Fruit fly (Drosophila melanogaster) whole organism, embryonic: ENCODE measurements around the gene kibra.

ENCODE experiments used
- B-H1 ChIP-seq: fragments of 200-800 bp; sonication (Bioruptor generic); IDR thresholded peaks from 3 replicates; pipeline ENCODE4 v1.3.6; 2022; ENCODE audit warnings: missing biosample characterization, missing genetic modification characterization
- CG10209 ChIP-seq: fragments of 200-800 bp; sonication (Bioruptor generic); optimal IDR thresholded peaks from 3 replicates; lab custom pipeline; 2017; ENCODE audit warnings: missing biosample characterization, mild to moderate bottlenecking, missing genetic modification characterization, missing genetic modification reagents
- CG11093 ChIP-seq: fragments of 200-800 bp; sonication (Bioruptor generic); IDR thresholded peaks from 3 replicates; pipeline ENCODE4 v1.3.6; 2022; ENCODE audit warnings: missing biosample characterization, missing genetic modification characterization
- CG12236 ChIP-seq: fragments of 200-800 bp; sonication (Bioruptor generic); optimal IDR thresholded peaks from 2 replicates; lab custom pipeline; 2016; ENCODE audit warnings: missing biosample characterization, missing genetic modification characterization
- CG13894 ChIP-seq: fragments of 200-800 bp; sonication (Bioruptor generic); optimal IDR thresholded peaks from 3 replicates; lab custom pipeline; 2018; ENCODE audit warnings: missing biosample characterization, mild to moderate bottlenecking, missing genetic modification characterization, moderate library complexity
- CG15073 ChIP-seq: fragments of 200-800 bp; sonication (Bioruptor generic); optimal IDR thresholded peaks from 2 replicates; lab custom pipeline; 2016; ENCODE audit warnings: missing biosample characterization, missing genetic modification characterization
- CG17385 ChIP-seq: fragments of 200-800 bp; sonication (Bioruptor generic); optimal IDR thresholded peaks from 3 replicates; lab custom pipeline; 2018; ENCODE audit warnings: missing biosample characterization, mild to moderate bottlenecking, missing genetic modification characterization
- CG2199 ChIP-seq: fragments of 200-800 bp; sonication (Bioruptor generic); IDR thresholded peaks from 3 replicates; pipeline ENCODE4 v1.3.6; 2022; ENCODE audit warnings: missing biosample characterization, missing genetic modification characterization
- CG34376 ChIP-seq: fragments of 200-800 bp; sonication (Bioruptor generic); optimal IDR thresholded peaks from 2 replicates; lab custom pipeline; 2018; ENCODE audit warnings: missing biosample characterization, mild to moderate bottlenecking, missing genetic modification characterization
- CG42726 ChIP-seq: fragments of 200-800 bp; sonication (Bioruptor generic); IDR thresholded peaks from 2 replicates; pipeline ENCODE4 v1.3.6; 2022; ENCODE audit warnings: missing biosample characterization, missing genetic modification characterization; ENCODE audit not compliant: partially characterized antibody
- CG6689 ChIP-seq: fragments of 200-800 bp; sonication (Bioruptor generic); IDR thresholded peaks from 2 replicates; pipeline ENCODE4 v1.3.6; 2022; ENCODE audit warnings: missing biosample characterization, missing genetic modification characterization
- CG6791 ChIP-seq: fragments of 200-800 bp; sonication (Bioruptor generic); IDR thresholded peaks from 3 replicates; pipeline ENCODE4 v1.3.6; 2022; ENCODE audit warnings: missing biosample characterization, missing genetic modification characterization; ENCODE audit not compliant: partially characterized antibody
- CG8359 ChIP-seq: fragments of 200-800 bp; sonication (Bioruptor generic); optimal IDR thresholded peaks from 2 replicates; lab custom pipeline; 2017; ENCODE audit warnings: missing biosample characterization, mild to moderate bottlenecking, missing genetic modification characterization, borderline replicate concordance
- CG8924 ChIP-seq: fragments of 200-800 bp; optimal IDR thresholded peaks from 3 replicates; lab custom pipeline; 2019; ENCODE audit warnings: missing biosample characterization, mild to moderate bottlenecking, missing genetic modification characterization, moderate library complexity
- CG9727 ChIP-seq: fragments of 200-800 bp; sonication (Bioruptor generic); optimal IDR thresholded peaks from 3 replicates; lab custom pipeline; 2017; ENCODE audit warnings: missing biosample characterization, mild to moderate bottlenecking, missing genetic modification characterization
- E2f1 ChIP-seq: fragments of 200-800 bp; sonication (Bioruptor generic); IDR thresholded peaks from 2 replicates; pipeline ENCODE4 v1.3.6; 2022; ENCODE audit warnings: missing biosample characterization, missing genetic modification characterization
- ERR ChIP-seq: fragments of 200-800 bp; sonication (Bioruptor generic); optimal IDR thresholded peaks from 2 replicates; lab custom pipeline; 2016; ENCODE audit warnings: missing biosample characterization, missing genetic modification characterization
- Fer3 ChIP-seq: fragments of 200-800 bp; sonication (Bioruptor generic); optimal IDR thresholded peaks from 2 replicates; lab custom pipeline; 2018; ENCODE audit warnings: missing biosample characterization, mild to moderate bottlenecking, missing genetic modification characterization, moderate library complexity
- Hr78 ChIP-seq, 2 experiments: fragments of 200-800 bp in 1 of 2; fragments of >200 bp in 1 of 2; sonication (Bioruptor generic) in 1 of 2; optimal IDR thresholded peaks; 2 replicates each; lab custom pipeline; 2017 to 2019; ENCODE audit warnings: missing biosample characterization in 2 of 2, missing genetic modification characterization in 2 of 2, mild to moderate bottlenecking in 1 of 2, moderate library complexity in 1 of 2
- Nf-YB ChIP-seq: fragments of 200-800 bp; sonication (Bioruptor generic); optimal IDR thresholded peaks from 3 replicates; lab custom pipeline; 2019; ENCODE audit warnings: missing biosample characterization, mild to moderate bottlenecking, missing genetic modification characterization, moderate library complexity
- Opbp ChIP-seq: fragments of 200-800 bp; sonication (Bioruptor generic); IDR thresholded peaks from 3 replicates; pipeline ENCODE4 v1.3.6; 2022; ENCODE audit warnings: missing biosample characterization, missing genetic modification characterization; ENCODE audit not compliant: partially characterized antibody
- Rfx ChIP-seq: fragments of 200-800 bp; sonication (Bioruptor generic); IDR thresholded peaks from 2 replicates; pipeline ENCODE4 v1.3.6; 2022; ENCODE audit warnings: missing biosample characterization, missing genetic modification characterization
- ash1 ChIP-seq: fragments of 200-800 bp; sonication (Bioruptor generic); optimal IDR thresholded peaks from 2 replicates; lab custom pipeline; 2018; ENCODE audit warnings: missing biosample characterization, mild to moderate bottlenecking, missing genetic modification characterization
- ato ChIP-seq: fragments of 200-800 bp; sonication (Bioruptor generic); IDR thresholded peaks from 2 replicates; pipeline ENCODE4 v1.3.6; 2022; ENCODE audit warnings: missing biosample characterization, missing genetic modification characterization; ENCODE audit not compliant: partially characterized antibody
- chinmo ChIP-seq: fragments of 200-800 bp; sonication (Bioruptor generic); IDR thresholded peaks from 4 replicates; pipeline ENCODE4 v1.3.6; 2022; ENCODE audit warnings: missing biosample characterization, missing genetic modification characterization; ENCODE audit not compliant: partially characterized antibody
- dati ChIP-seq: fragments of 200-800 bp; sonication (Bioruptor generic); IDR thresholded peaks from 2 replicates; pipeline ENCODE4 v1.3.6; 2022; ENCODE audit warnings: missing biosample characterization, missing genetic modification characterization
- fd64A ChIP-seq: fragments of 200-800 bp; sonication (Bioruptor generic); optimal IDR thresholded peaks from 3 replicates; lab custom pipeline; 2018; ENCODE audit warnings: missing biosample characterization, mild to moderate bottlenecking, missing genetic modification characterization
- fu2 ChIP-seq: fragments of 200-800 bp; sonication (Bioruptor generic); optimal IDR thresholded peaks from 2 replicates; lab custom pipeline; 2016; ENCODE audit warnings: missing biosample characterization, missing genetic modification characterization
- gcm ChIP-seq: fragments of 200-800 bp; sonication (Bioruptor generic); optimal IDR thresholded peaks from 2 replicates; lab custom pipeline; 2019; ENCODE audit warnings: missing biosample characterization, mild to moderate bottlenecking, missing genetic modification characterization, moderate library complexity
- grn ChIP-seq: fragments of 200-800 bp; sonication (Bioruptor generic); optimal IDR thresholded peaks from 3 replicates; lab custom pipeline; 2017; ENCODE audit warnings: missing biosample characterization, missing genetic modification characterization
- h ChIP-seq: fragments of >200 bp; optimal IDR thresholded peaks from 2 replicates; lab custom pipeline; 2017
- lov ChIP-seq, 2 experiments: fragments of 200-800 bp in 1 of 2; fragments of >200 bp in 1 of 2; sonication (Bioruptor generic) in 1 of 2; IDR thresholded peaks in 1 of 2; optimal IDR thresholded peaks in 1 of 2; 2 replicates in 1 of 2; 3 replicates in 1 of 2; pipeline versions ENCODE4 v1.3.6 to Lab custom; 2017 to 2022; ENCODE audit warnings: missing biosample characterization in 1 of 2, missing genetic modification characterization in 1 of 2
- nau ChIP-seq: fragments of 200-800 bp; sonication (Bioruptor generic); optimal IDR thresholded peaks from 3 replicates; lab custom pipeline; 2017; ENCODE audit warnings: missing biosample characterization, mild to moderate bottlenecking, missing genetic modification characterization, missing genetic modification reagents
- oc ChIP-seq: fragments of 200-800 bp; sonication (Bioruptor generic); optimal IDR thresholded peaks from 2 replicates; lab custom pipeline; 2018; ENCODE audit warnings: missing biosample characterization, mild to moderate bottlenecking, missing genetic modification characterization, moderate library complexity
- pho ChIP-seq: fragments of 200-800 bp; sonication (Bioruptor generic); optimal IDR thresholded peaks from 2 replicates; lab custom pipeline; 2016; ENCODE audit warnings: missing biosample characterization, missing genetic modification characterization
- sens ChIP-seq: fragments of 200-800 bp; sonication (Bioruptor generic); peaks from one replicate; lab custom pipeline; 2016; ENCODE audit warnings: missing biosample characterization, missing genetic modification characterization
- stc ChIP-seq: fragments of 200-800 bp; sonication (Bioruptor generic); IDR thresholded peaks from 2 replicates; pipeline ENCODE4 v1.3.6; 2022; ENCODE audit warnings: missing biosample characterization, missing genetic modification characterization
- tll ChIP-seq, 2 experiments: fragments of 200-800 bp in 1 of 2; fragments of >200 bp in 1 of 2; sonication (Bioruptor generic) in 1 of 2; optimal IDR thresholded peaks; 2 replicates each; lab custom pipeline; 2017 to 2019; ENCODE audit warnings: missing biosample characterization in 2 of 2, missing genetic modification characterization in 2 of 2, mild to moderate bottlenecking in 1 of 2, moderate library complexity in 1 of 2
- trem ChIP-seq: fragments of 200-800 bp; optimal IDR thresholded peaks from 3 replicates; lab custom pipeline; 2019; ENCODE audit warnings: missing biosample characterization, mild to moderate bottlenecking, missing genetic modification characterization, moderate library complexity
- vnd ChIP-seq: fragments of 200-800 bp; sonication (Bioruptor generic); IDR thresholded peaks from 3 replicates; pipeline ENCODE4 v1.3.6; 2022; ENCODE audit warnings: missing biosample characterization, missing genetic modification characterization; ENCODE audit not compliant: partially characterized antibody
- zen2 ChIP-seq: fragments of 200-800 bp; sonication (Bioruptor generic); IDR thresholded peaks from 3 replicates; pipeline ENCODE4 v1.3.6; 2022; ENCODE audit warnings: missing biosample characterization, missing genetic modification characterization; ENCODE audit not compliant: partially characterized antibody

The kibra gene

DNA sequence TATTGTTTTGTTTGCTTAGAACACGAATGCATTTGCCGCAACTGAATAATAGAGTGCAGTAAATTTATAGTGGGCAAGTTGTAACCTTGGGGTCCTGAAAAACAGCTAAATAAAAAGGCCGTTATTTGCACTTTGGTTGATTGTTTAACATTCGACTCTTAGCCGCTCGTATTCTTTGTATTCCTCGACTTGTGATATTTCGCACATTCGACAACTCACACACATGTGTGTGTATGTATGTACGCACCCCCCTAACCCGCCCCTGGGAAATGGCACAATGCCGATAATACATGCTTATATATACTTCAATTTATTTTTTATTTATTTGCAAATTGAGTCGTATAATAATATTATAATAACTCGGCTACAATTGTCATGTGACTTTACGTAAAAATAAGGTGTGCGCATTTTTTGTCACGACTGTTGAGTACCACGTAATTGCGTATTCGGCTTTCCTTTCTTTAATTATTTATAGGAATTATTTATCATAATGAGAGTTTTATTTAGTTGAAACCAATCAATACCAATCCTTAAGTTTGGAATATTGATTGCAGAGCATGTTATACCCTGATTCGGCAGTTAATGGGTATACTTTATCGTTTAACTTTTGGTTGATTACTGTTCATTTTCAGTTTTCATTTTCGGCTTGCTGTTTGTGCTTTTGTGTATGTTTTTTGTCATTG lies 30.9 kb upstream of the kibra start (continued):
- TF ChIP-seq chinmo (GFP tag; lab: Robert Waterston, UW): no peak
- no peak for TF ChIP-seq zen2
- TF ChIP-seq ERR (GFP tag; lab: Kevin White, UChicago): no peak
- TF ChIP-seq CG13894 (tag; lab: Kevin White, UChicago): no peak
- TF ChIP-seq CG8359 (GFP tag; lab: Kevin White, UChicago): no peak
- no peak for TF ChIP-seq trem (tag; lab: Kevin White, UChicago)
- peak; percentile 8 for TF ChIP-seq CG17385
- TF ChIP-seq Fer3: peak; percentile 54
- 0 out of 3 replicates have a peak, but pooled peaks have one; percentile 28 for TF ChIP-seq CG11093 (GFP tag; lab: Robert Waterston, UW)
- no peak for TF ChIP-seq E2f1 (GFP tag; lab: Robert Waterston, UW)
- TF ChIP-seq CG6791: no peak
- TF ChIP-seq ato: no peak
- peak; percentile 44 for TF ChIP-seq CG6689 (GFP tag; lab: Robert Waterston, UW)
- no peak for TF ChIP-seq fd64A (GFP tag; lab: Kevin White, UChicago)
- no peak for TF ChIP-seq lov (optimal IDR thresholded peaks at IDR 0.05; lab: Kevin White, UChicago)
- TF ChIP-seq lov (GFP tag; IDR thresholded peaks at IDR 0.05; lab: Robert Waterston, UW): no peak
- TF ChIP-seq fu2 (GFP tag; lab: Kevin White, UChicago): no peak
- TF ChIP-seq h (lab: Kevin White, UChicago): no peak

DNA sequence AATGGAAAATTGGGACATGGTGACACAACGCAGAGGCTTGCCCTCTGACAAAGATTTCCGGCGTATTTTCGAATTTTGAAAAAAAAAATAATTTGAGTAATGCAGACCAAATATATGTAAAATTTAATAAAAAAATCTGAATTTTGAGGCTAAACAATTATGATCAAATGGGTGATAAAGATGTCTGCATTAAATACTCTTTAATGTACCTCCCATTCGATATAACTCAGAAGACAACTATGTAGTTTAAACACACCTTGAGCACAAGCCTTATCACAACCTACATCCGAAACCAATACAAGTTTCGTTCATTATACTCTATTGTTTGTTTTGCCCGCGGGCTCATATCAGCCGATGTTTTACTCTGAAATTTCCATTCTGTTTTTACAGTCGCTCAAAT lies 30.3 kb upstream of the kibra start, which contains the start of gene CG7362:
CG7362 (minus strand) TSS at position 101 of the 400 bp plus-strand sequence.
- 0 out of 3 replicates have a peak, but pooled peaks have one; percentile 14 for TF ChIP-seq CG2199
- no peak for TF ChIP-seq dati

DNA sequence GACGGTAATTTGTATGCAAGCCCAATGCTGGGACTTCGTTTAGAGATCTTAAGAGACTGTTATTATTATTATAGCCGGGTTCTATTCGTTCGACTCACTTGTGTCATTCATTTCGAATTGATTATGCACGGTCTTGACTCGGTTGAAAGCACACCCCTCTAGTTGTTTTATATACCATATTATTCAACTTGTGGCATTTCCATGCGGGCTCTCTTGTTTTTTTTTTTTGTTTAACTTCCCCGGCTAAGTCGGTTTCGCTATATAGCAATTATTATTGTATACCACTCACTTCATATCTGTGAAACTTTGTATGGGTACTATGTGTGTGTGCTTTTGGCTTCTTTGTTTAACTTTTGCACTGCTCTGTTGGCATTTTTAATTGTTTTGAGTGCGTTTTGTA lies 27.0 kb upstream of the kibra start, which contains the start of gene smp-30:
smp-30 (minus strand) TSS at position 224 of the 400 bp plus-strand sequence.
- TF ChIP-seq sens (GFP tag; lab: Kevin White, UChicago): peak; percentile 4
- TF ChIP-seq CG2199: 0 out of 3 replicates have a peak, but pooled peaks have one; percentile 74
- no peak for TF ChIP-seq CG10209 (GFP tag; lab: Kevin White, UChicago)
- TF ChIP-seq gcm (GFP tag; lab: Kevin White, UChicago): peak; percentile 53

DNA sequence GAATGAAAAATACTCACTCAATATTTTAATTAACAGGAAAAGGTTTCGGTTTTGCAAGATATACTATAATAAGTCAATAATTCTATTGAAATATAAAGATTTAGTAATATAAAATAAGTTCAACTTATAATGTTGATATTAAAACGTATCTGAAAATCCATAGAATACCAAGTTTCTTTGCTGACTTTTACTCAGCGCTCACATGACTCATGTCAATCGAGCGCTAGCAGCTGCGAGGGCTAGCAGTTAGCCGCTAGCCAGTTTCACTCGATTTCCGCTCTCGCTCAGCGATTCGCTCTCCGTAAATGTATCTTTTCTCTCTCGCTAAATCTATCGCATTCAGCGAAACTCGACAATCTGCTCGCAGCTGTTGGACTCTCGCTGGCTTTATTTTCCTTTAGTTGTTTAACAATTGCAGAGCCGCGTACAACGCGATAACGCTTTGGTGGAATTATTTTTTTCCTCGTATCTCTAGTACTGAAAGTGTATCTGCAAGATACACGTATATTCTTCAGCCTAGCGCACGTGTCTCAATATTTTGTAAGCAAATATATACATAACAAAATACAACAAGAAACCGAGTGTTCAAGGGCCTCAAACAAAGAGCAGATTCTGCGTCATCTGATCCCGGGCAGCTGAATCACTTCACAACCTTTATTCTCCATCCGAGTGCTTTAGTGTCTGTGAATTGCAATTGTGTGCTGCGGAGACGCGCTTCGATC lies 25.2 kb upstream of the kibra start:
- TF ChIP-seq CG8924 (peak; percentile 88), CG42726 (GFP tag; lab: Robert Waterston, UW) (peak; percentile 70; the same call in 1 of the 2 replicates), CG6791 (peak; percentile 70; the same call in 1 of the 3 replicates), Nf-YB (peak; percentile 63), Hr78 (GFP tag; optimal IDR thresholded peaks at IDR 0.05; lab: Kevin White, UChicago) (peak in 1 of 2 experiments; percentile 16), CG9727 (peak; percentile 78), B-H1 (GFP tag; lab: Robert Waterston, UW) (no peak; the same call in 2 of the 3 replicates), vnd (GFP tag; lab: Robert Waterston, UW) (no peak), CG15073 (GFP tag; lab: Kevin White, UChicago) (no peak), tll (GFP tag; optimal IDR thresholded peaks at IDR 0.05; lab: Kevin White, UChicago) (peak in 1 of 2 experiments; percentile 22), fu2 (GFP tag; lab: Kevin White, UChicago) (no peak), CG12236 (peak; percentile 64), grn (peak; percentile 78), CG34376 (GFP tag; lab: Kevin White, UChicago) (peak; percentile 82), ash1 (peak; percentile 67), stc (GFP tag; lab: Robert Waterston, UW) (peak; percentile 69; the same call in 1 of the 2 replicates), nau (peak; percentile 80), Opbp (peak; percentile 67; the same call in 2 of the 3 replicates), Rfx (GFP tag; lab: Robert Waterston, UW) (peak; percentile 67; the same call in 1 of the 2 replicates), pho (GFP tag; lab: Kevin White, UChicago) (peak; percentile 75), CG10209 (GFP tag; lab: Kevin White, UChicago) (peak; percentile 78), oc (peak; percentile 65)
